Worm (Caenorhabditis elegans) whole organism, L1 larva: ENCODE data around the gene ZK262.8.
"Not testable (repeated sequence)": the region's sequence is repeated elsewhere in the genome, so short reads cannot be mapped to it uniquely, and the experiment has no call there.

Experiments
- C34B4.2 ChIP-seq: sonication (generic microtip); optimal IDR thresholded peaks from 2 replicates; lab custom pipeline; 2017; ENCODE audit warnings: mild to moderate bottlenecking, missing genetic modification characterization, missing compliant biosample characterization
- F16B12.6 ChIP-seq: fragments of 150-350 bp; optimal IDR thresholded peaks from 2 replicates; lab custom pipeline; 2014; ENCODE audit warnings: missing biosample characterization, missing genetic modification characterization
- Y116A8C.19 ChIP-seq: sonication (generic microtip); optimal IDR thresholded peaks from 2 replicates; lab custom pipeline; 2016; ENCODE audit warnings: missing compliant biosample characterization, missing genetic modification characterization, borderline replicate concordance
- alr-1 ChIP-seq: fragments of 200-800 bp; sonication (Bioruptor generic); optimal IDR thresholded peaks from 2 replicates; lab custom pipeline; 2018; ENCODE audit warnings: borderline replicate concordance, mild to moderate bottlenecking, missing genetic modification characterization, missing compliant biosample characterization
- efl-1 ChIP-seq, 4 experiments: fragments of 150-350 bp; optimal IDR thresholded peaks in 3 of 4; peaks in 1 of 4; 1 replicate in 1 of 4; 2 replicates in 3 of 4; lab custom pipeline; 2014; ENCODE audit warnings: missing biosample characterization in 2 of 4, missing genetic modification characterization in 2 of 4, missing genetic modification reagents in 2 of 4
- egl-13 ChIP-seq: sonication (generic microtip); optimal IDR thresholded peaks from 2 replicates; lab custom pipeline; 2016; ENCODE audit warnings: missing genotype, missing genetic modification reagents, missing genetic modification characterization, missing compliant biosample characterization
- elt-2 ChIP-seq: sonication (generic microtip); optimal IDR thresholded peaks from 2 replicates; lab custom pipeline; 2016; ENCODE audit warnings: missing genetic modification characterization, mild to moderate bottlenecking, inconsistent platforms, missing compliant biosample characterization, missing genetic modification reagents
- ets-5 ChIP-seq: fragments of 200-800 bp; sonication (Bioruptor generic); IDR thresholded peaks from 2 replicates; pipeline ENCODE4 v1.3.6; 2022; ENCODE audit warnings: missing genetic modification characterization, missing compliant biosample characterization
- fkh-10 ChIP-seq: sonication (generic microtip); optimal IDR thresholded peaks from 2 replicates; lab custom pipeline; 2017; ENCODE audit warnings: missing biosample characterization, missing genetic modification reagents, missing genetic modification characterization
- grh-1 ChIP-seq: fragments of 200-800 bp; sonication (Bioruptor generic); IDR thresholded peaks from 2 replicates; pipeline ENCODE4 v1.3.6; 2022; ENCODE audit warnings: missing genetic modification reagents, missing genetic modification characterization, missing compliant biosample characterization
- hlh-17 ChIP-seq: fragments of 200-800 bp; sonication (Bioruptor generic); optimal IDR thresholded peaks from 2 replicates; lab custom pipeline; 2018; ENCODE audit warnings: missing genetic modification characterization, mild to moderate bottlenecking, missing compliant biosample characterization, moderate library complexity, borderline replicate concordance
- hlh-4 ChIP-seq: sonication (generic microtip); optimal IDR thresholded peaks from 2 replicates; lab custom pipeline; 2016; ENCODE audit warnings: mild to moderate bottlenecking, missing genetic modification characterization, missing compliant biosample characterization
- isw-1 ChIP-seq: fragments of 200-800 bp; sonication (Bioruptor generic); IDR thresholded peaks from 2 replicates; pipeline ENCODE4 v1.3.6; 2022; ENCODE audit warnings: missing genetic modification characterization, missing compliant biosample characterization
- lin-13 ChIP-seq: fragments of 150-350 bp; optimal IDR thresholded peaks from 2 replicates; lab custom pipeline; 2014; ENCODE audit warnings: missing biosample characterization, missing genetic modification reagents, missing genetic modification characterization
- lin-14 ChIP-seq: fragments of 200-800 bp; sonication (Bioruptor generic); optimal IDR thresholded peaks from 2 replicates; lab custom pipeline; 2018; ENCODE audit warnings: mild to moderate bottlenecking, missing genetic modification characterization, moderate library complexity, missing compliant biosample characterization
- lin-35 ChIP-seq, 2 experiments: fragments of 150-350 bp; optimal IDR thresholded peaks; 2 replicates each; lab custom pipeline; 2014; ENCODE audit warnings: missing biosample characterization in 2 of 2, missing genetic modification characterization in 2 of 2, missing genetic modification reagents in 2 of 2
- lin-39 ChIP-seq: fragments of 150-350 bp; optimal IDR thresholded peaks from 2 replicates; lab custom pipeline; 2014; ENCODE audit warnings: missing biosample characterization, missing genetic modification reagents, missing genetic modification characterization
- lir-3 ChIP-seq: sonication (generic microtip); optimal IDR thresholded peaks from 2 replicates; lab custom pipeline; 2016; ENCODE audit warnings: mild to moderate bottlenecking, missing genetic modification characterization, moderate library complexity, missing compliant biosample characterization; ENCODE audit not compliant: poor library complexity
- mdl-1 ChIP-seq, 2 experiments: fragments of 150-350 bp; optimal IDR thresholded peaks; 2 replicates each; lab custom pipeline; 2014 to 2017; ENCODE audit warnings: missing biosample characterization in 2 of 2, missing genetic modification characterization in 2 of 2, inconsistent platforms in 1 of 2
- mef-2 ChIP-seq: fragments of 150-350 bp; optimal IDR thresholded peaks from 2 replicates; lab custom pipeline; 2014; ENCODE audit warnings: missing biosample characterization, missing genetic modification characterization
- nhr-11 ChIP-seq: fragments of 150-350 bp; optimal IDR thresholded peaks from 2 replicates; lab custom pipeline; 2014; ENCODE audit warnings: missing biosample characterization, missing genetic modification characterization
- nhr-71 ChIP-seq: sonication (generic microtip); optimal IDR thresholded peaks from 2 replicates; lab custom pipeline; 2016; ENCODE audit warnings: mild to moderate bottlenecking, missing genetic modification characterization, moderate library complexity, missing compliant biosample characterization
- nhr-85 ChIP-seq: sonication (generic microtip); peaks from one replicate; lab custom pipeline; 2016; ENCODE audit warnings: missing genetic modification characterization, inconsistent platforms, missing compliant biosample characterization
- pag-3 ChIP-seq: sonication (generic microtip); optimal IDR thresholded peaks from 2 replicates; lab custom pipeline; 2017; ENCODE audit warnings: missing genetic modification characterization, mild to moderate bottlenecking, missing compliant biosample characterization, antibody characterized with exemption, borderline replicate concordance; ENCODE audit not compliant: insufficient read depth
- rnt-1 ChIP-seq: sonication (generic microtip); optimal IDR thresholded peaks from 2 replicates; lab custom pipeline; 2016; ENCODE audit warnings: mild to moderate bottlenecking, missing genetic modification characterization, moderate library complexity, missing compliant biosample characterization
- snu-23 ChIP-seq: sonication (generic microtip); optimal IDR thresholded peaks from 2 replicates; lab custom pipeline; 2016; ENCODE audit warnings: missing genetic modification characterization, missing compliant biosample characterization
- sox-4 ChIP-seq: sonication (generic microtip); optimal IDR thresholded peaks from 2 replicates; lab custom pipeline; 2016; ENCODE audit warnings: missing genetic modification characterization, missing compliant biosample characterization
- sup-37 ChIP-seq: fragments of 200-800 bp; sonication (Bioruptor generic); optimal IDR thresholded peaks from 2 replicates; lab custom pipeline; 2018; ENCODE audit warnings: mild to moderate bottlenecking, missing genetic modification characterization, missing compliant biosample characterization
- unc-62 ChIP-seq: fragments of 150-350 bp; optimal IDR thresholded peaks from 2 replicates; lab custom pipeline; 2014; ENCODE audit warnings: missing biosample characterization, missing genetic modification reagents, missing genetic modification characterization
- vab-15 ChIP-seq: sonication (generic microtip); optimal IDR thresholded peaks from 2 replicates; lab custom pipeline; 2017; ENCODE audit warnings: missing genotype, mild to moderate bottlenecking, missing genetic modification characterization, missing compliant biosample characterization
- zip-4 ChIP-seq: fragments of 200-800 bp; sonication (Bioruptor generic); optimal IDR thresholded peaks from 2 replicates; lab custom pipeline; 2018; ENCODE audit warnings: mild to moderate bottlenecking, missing genetic modification characterization, moderate library complexity, missing compliant biosample characterization

ZK262.8 gene

DNA sequence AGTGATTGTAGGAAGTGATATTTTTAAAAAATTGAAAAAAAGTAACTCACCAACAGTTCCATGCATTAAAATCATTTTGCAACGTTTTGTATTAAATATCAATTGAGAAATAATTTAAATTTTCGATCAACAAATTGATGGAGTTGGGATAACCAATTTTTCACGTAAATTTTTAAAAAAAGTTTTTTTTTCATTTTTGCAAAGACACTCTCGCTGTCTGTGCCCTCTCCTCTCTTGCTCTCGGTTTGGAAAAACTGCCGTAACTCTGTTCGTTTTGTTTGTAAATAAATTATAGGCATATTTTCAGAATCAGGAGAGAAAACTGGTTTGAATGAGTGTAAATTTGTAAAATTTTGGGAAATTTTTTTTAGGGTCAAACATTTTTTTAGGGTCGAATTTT lies 40.4 kb upstream of the ZK262.8 start, which contains the start of gene Y51A2B.16:
TSS of gene Y51A2B.16 (minus strand) at position 101 of the 400 bp plus-strand sequence.
- TF ChIP-seq efl-1 (optimal IDR thresholded peaks at IDR 0.05; lab: Kevin White, UChicago) (no peak), efl-1 (GFP tag; optimal IDR thresholded peaks at IDR 0.05 in 1 of 2; lab: Kevin White, UChicago) (peak in 1 of 2 experiments; percentile 6), sox-4 (tag; lab: Kevin White, UChicago) (no peak), pag-3 (tag; lab: Kevin White, UChicago) (no peak)

DNA sequence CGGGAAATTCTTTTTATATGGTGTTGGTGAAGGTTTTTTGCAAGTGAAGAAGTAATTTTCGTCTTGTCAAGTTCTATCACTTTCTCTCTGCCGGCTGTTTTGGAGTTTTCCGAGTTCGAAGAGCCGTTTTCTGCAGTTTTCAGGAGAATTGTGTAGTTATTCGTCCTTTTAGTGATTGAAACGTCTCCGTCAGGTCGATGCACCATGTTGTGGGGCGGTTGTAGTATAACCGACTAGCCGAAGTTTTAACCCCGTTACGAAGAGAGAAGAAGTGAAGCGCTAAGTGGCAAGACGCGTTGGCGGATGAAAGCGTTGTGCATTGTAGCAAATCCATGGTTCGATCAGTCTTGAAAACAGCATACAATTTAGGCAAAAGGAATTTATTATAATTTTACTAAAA lies 35.4 kb upstream of the ZK262.8 start:
- TF ChIP-seq nhr-11 (tag; lab: Kevin White, UChicago): no peak
- TF ChIP-seq efl-1 (optimal IDR thresholded peaks at IDR 0.05; lab: Kevin White, UChicago): no peak
- TF ChIP-seq efl-1 (GFP tag; optimal IDR thresholded peaks at IDR 0.05 in 1 of 2; lab: Kevin White, UChicago): peak in 1 of 2 experiments; percentile 90
- TF ChIP-seq mef-2 (tag; lab: Kevin White, UChicago): no peak

DNA sequence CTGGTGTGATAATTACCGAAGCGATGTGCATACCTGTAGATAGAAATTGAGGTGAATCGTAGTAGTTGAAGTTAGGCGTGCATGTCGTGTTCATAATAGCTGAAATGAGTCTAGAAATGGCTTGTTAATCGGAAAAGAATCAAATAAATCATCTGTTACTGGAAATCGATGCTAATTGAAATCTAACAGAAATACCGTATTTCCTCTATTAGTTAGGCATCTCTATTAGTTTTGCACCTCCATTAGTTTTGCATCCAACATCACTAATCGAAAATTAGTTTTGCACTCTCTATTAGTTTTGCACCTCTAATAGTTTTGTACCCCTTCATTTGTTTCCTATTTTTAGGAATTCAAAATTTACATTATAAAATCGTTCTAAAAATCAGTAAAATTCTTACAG lies 33.4 kb upstream of the ZK262.8 start, which contains the start of gene srh-209:
TSS of gene srh-209 (minus strand) at position 101 of the 400 bp plus-strand sequence.
- TF ChIP-seq vab-15 (tag; lab: Kevin White, UChicago); unc-62; hlh-17: not testable (repeated sequence)

DNA sequence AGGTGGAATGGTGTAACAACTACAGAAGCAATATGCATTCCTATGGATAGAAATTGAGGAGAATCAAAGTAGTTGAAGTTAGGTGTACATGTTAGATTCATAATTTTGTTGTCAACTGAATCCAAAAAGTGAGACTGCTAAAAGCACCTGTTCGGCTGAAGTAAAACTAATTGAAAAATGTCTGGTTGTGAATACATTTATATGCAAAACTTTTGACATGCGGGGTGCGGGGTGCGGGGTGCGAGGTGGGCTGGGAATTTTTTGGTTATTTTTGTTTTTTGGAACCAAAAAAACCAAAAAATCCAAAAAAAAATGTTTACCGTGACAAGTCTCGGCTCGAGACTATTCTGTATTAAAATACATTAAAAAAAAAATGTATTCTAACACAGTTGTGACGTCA lies 28.0 kb upstream of the ZK262.8 start, which contains the start of gene srh-207:
TSS of gene srh-207 (minus strand) at position 101 of the 400 bp plus-strand sequence.
- no peak for TF ChIP-seq lin-13
- no peak for TF ChIP-seq F16B12.6
- TF ChIP-seq snu-23: no peak
- TF ChIP-seq C34B4.2 (tag; lab: Kevin White, UChicago): no peak
- no peak for TF ChIP-seq egl-13 (tag; lab: Kevin White, UChicago)
- TF ChIP-seq ets-5 (GFP tag; lab: Robert Waterston, UW): no peak
- TF ChIP-seq isw-1 (GFP tag; lab: Robert Waterston, UW): no peak
- TF ChIP-seq alr-1 (tag; lab: Kevin White, UChicago): no peak
- no peak for TF ChIP-seq hlh-17
- TF ChIP-seq, all 84 proteins: peak for 0

DNA sequence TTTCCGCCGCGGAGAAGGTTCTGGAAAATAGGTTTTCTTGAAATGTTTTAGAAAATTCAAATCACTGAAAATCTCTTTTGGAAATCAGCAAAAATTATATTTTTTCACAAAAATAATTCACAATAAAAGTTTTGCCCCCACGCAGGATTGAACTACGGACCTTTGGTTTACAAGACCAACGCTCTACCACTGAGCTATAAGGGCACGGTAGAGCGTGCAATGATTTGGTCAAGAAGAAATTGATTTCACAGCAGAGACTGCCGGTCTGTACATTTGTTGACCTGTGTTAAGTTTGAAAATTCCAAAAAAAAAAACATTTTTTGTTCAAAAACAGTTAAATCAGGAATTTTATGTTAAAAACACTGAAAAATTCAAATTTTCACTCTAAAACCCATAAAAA lies 25.8 kb upstream of the ZK262.8 start:
- TF ChIP-seq efl-1 (optimal IDR thresholded peaks at IDR 0.05; lab: Kevin White, UChicago): no peak
- peak in 1 of 2 experiments; percentile 23 for TF ChIP-seq efl-1 (GFP tag; optimal IDR thresholded peaks at IDR 0.05 in 1 of 2; lab: Kevin White, UChicago)
- peak in 1 of 2 experiments; percentile 2 for TF ChIP-seq lin-35 (GFP tag; optimal IDR thresholded peaks at IDR 0.05; lab: Kevin White, UChicago)
- no peak for TF ChIP-seq Y116A8C.19 (tag; lab: Kevin White, UChicago)
- TF ChIP-seq elt-2: no peak

DNA sequence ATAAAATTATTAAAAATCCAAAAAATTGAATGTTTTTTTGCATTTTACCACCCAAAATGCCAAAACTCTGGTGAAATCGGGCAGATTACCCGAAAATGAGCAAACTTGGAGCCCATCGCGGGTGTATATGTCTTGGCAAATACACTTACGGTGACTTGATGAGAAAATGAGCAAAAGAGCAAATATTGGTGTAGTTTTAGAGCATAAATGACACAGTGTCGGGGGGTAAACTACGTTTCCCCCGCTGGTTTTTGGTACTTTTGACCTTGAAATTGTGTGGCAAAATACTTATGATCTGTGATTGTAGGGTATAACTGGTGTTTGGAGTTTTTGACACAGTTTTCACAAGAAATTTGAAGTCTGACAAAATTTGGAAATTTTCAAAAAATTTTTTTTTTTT lies 25.3 kb upstream of the ZK262.8 start, which contains the start of gene ZK262.2:
TSS of gene ZK262.2 (minus strand) at position 101 of the 400 bp plus-strand sequence.
- TF ChIP-seq nhr-71 (tag; lab: Kevin White, UChicago): no peak
- no peak for TF ChIP-seq sup-37 (GFP tag; lab: Kevin White, UChicago)
- no peak for TF ChIP-seq hlh-4 (tag; lab: Kevin White, UChicago)
- TF ChIP-seq fkh-10: no peak
- TF ChIP-seq nhr-85 (tag; lab: Kevin White, UChicago): no peak
- TF ChIP-seq vab-15 (tag; lab: Kevin White, UChicago): no peak
- no peak for TF ChIP-seq lin-14 (GFP tag; lab: Kevin White, UChicago)
- TF ChIP-seq grh-1 (GFP tag; lab: Robert Waterston, UW): no peak
- TF ChIP-seq rnt-1 (tag; lab: Kevin White, UChicago): no peak
- no peak for TF ChIP-seq lir-3 (tag; lab: Kevin White, UChicago)
- TF ChIP-seq mdl-1 (tag; optimal IDR thresholded peaks at IDR 0.05; lab: Kevin White, UChicago): no peak
- no peak for TF ChIP-seq lin-39 (tag; lab: Kevin White, UChicago)
- TF ChIP-seq zip-4: no peak
- no peak for TF ChIP-seq unc-62
- no peak for TF ChIP-seq egl-13 (tag; lab: Kevin White, UChicago)
- TF ChIP-seq hlh-17: no peak
